Fruit fly (Drosophila melanogaster) whole organism, embryonic: Measurements from ENCODE around the gene CG10761.

Experiments used
- Adf1 ChIP-seq: fragments of 200-800 bp; sonication (Bioruptor generic); IDR thresholded peaks from 2 replicates; pipeline ENCODE4 v1.3.6; 2022; ENCODE audit warnings: missing biosample characterization, missing genetic modification characterization
- CG10209 ChIP-seq: fragments of 200-800 bp; sonication (Bioruptor generic); optimal IDR thresholded peaks from 3 replicates; lab custom pipeline; 2017; ENCODE audit warnings: missing biosample characterization, mild to moderate bottlenecking, missing genetic modification characterization, missing genetic modification reagents
- CG10366 ChIP-seq: fragments of 200-800 bp; sonication (Bioruptor generic); IDR thresholded peaks from 2 replicates; pipeline ENCODE4 v1.3.6; 2022; ENCODE audit warnings: missing biosample characterization, missing genetic modification characterization
- CG11504 ChIP-seq: fragments of 200-800 bp; sonication (Bioruptor generic); optimal IDR thresholded peaks from 3 replicates; lab custom pipeline; 2019; ENCODE audit warnings: missing biosample characterization, mild to moderate bottlenecking, missing genetic modification characterization, moderate library complexity
- CG11696 ChIP-seq: fragments of 200-800 bp; sonication (Bioruptor generic); IDR thresholded peaks from 2 replicates; pipeline ENCODE4 v1.3.6; 2022; ENCODE audit warnings: missing biosample characterization, missing genetic modification characterization
- CG13424 ChIP-seq: fragments of 200-800 bp; sonication (Bioruptor generic); optimal IDR thresholded peaks from 2 replicates; lab custom pipeline; 2019; ENCODE audit warnings: missing biosample characterization, mild to moderate bottlenecking, missing genetic modification characterization, moderate library complexity
- CG14860 ChIP-seq: fragments of 200-800 bp; sonication (Bioruptor generic); IDR thresholded peaks from 3 replicates; pipeline ENCODE4 v1.3.6; 2022; ENCODE audit warnings: missing biosample characterization, missing genetic modification characterization; ENCODE audit not compliant: partially characterized antibody
- CG16863 ChIP-seq: fragments of 200-800 bp; sonication (Bioruptor generic); optimal IDR thresholded peaks from 3 replicates; lab custom pipeline; 2016; ENCODE audit warnings: missing biosample characterization, missing genetic modification characterization
- CG18011 ChIP-seq: fragments of 200-800 bp; sonication (Bioruptor generic); optimal IDR thresholded peaks from 2 replicates; lab custom pipeline; 2017; ENCODE audit warnings: missing biosample characterization, missing genetic modification characterization, mild to moderate bottlenecking, moderate library complexity, missing genotype
- CG2889 ChIP-seq: fragments of 200-800 bp; sonication (Bioruptor generic); IDR thresholded peaks from 3 replicates; pipeline ENCODE4 v1.3.6; 2022; ENCODE audit warnings: missing biosample characterization, missing genetic modification characterization
- CG30431 ChIP-seq: fragments of 200-800 bp; sonication (Bioruptor generic); optimal IDR thresholded peaks from 2 replicates; lab custom pipeline; 2017; ENCODE audit warnings: missing biosample characterization, missing genetic modification characterization
- CG31441 ChIP-seq: fragments of 200-800 bp; sonication (Bioruptor generic); IDR thresholded peaks from 2 replicates; pipeline ENCODE4 v1.3.6; 2022; ENCODE audit warnings: missing biosample characterization, missing genetic modification characterization
- CG4282 ChIP-seq: fragments of 200-800 bp; sonication (Bioruptor generic); optimal IDR thresholded peaks from 2 replicates; lab custom pipeline; 2016; ENCODE audit warnings: missing biosample characterization, missing genetic modification characterization
- CG6689 ChIP-seq: fragments of 200-800 bp; sonication (Bioruptor generic); IDR thresholded peaks from 2 replicates; pipeline ENCODE4 v1.3.6; 2022; ENCODE audit warnings: missing biosample characterization, missing genetic modification characterization
- CG7556 ChIP-seq: fragments of 200-800 bp; sonication (Bioruptor generic); optimal IDR thresholded peaks from 2 replicates; lab custom pipeline; 2017; ENCODE audit warnings: missing biosample characterization, mild to moderate bottlenecking, missing genetic modification characterization
- CG7745 ChIP-seq: fragments of 200-800 bp; sonication (Bioruptor generic); optimal IDR thresholded peaks from 2 replicates; lab custom pipeline; 2018; ENCODE audit warnings: missing biosample characterization, mild to moderate bottlenecking, missing genetic modification characterization, moderate library complexity
- CG7839 ChIP-seq: fragments of 200-800 bp; sonication (Bioruptor generic); optimal IDR thresholded peaks from 3 replicates; lab custom pipeline; 2018; ENCODE audit warnings: missing biosample characterization, mild to moderate bottlenecking, missing genetic modification characterization, moderate library complexity
- CoRest ChIP-seq: fragments of 200-800 bp; sonication (Bioruptor generic); optimal IDR thresholded peaks from 3 replicates; lab custom pipeline; 2018; ENCODE audit warnings: missing biosample characterization, mild to moderate bottlenecking, missing genetic modification characterization, moderate library complexity
- Elba2 ChIP-seq: fragments of 200-800 bp; sonication (Bioruptor generic); optimal IDR thresholded peaks from 3 replicates; lab custom pipeline; 2016; ENCODE audit warnings: missing biosample characterization, missing genetic modification characterization
- H2.0 ChIP-seq: fragments of 200-800 bp; sonication (Bioruptor generic); IDR thresholded peaks from 2 replicates; pipeline ENCODE4 v1.3.6; 2022; ENCODE audit warnings: missing biosample characterization, missing genetic modification characterization
- Hmr ChIP-seq: fragments of 200-800 bp; sonication (Bioruptor generic); optimal IDR thresholded peaks from 3 replicates; lab custom pipeline; 2017; ENCODE audit warnings: mild to moderate bottlenecking, missing biosample characterization, missing genetic modification reagents, missing genetic modification characterization
- Hr39 ChIP-seq: fragments of >200 bp; optimal IDR thresholded peaks from 2 replicates; lab custom pipeline; 2017
- Hr51 ChIP-seq, 2 experiments: fragments of 200-800 bp; sonication (Bioruptor generic); optimal IDR thresholded peaks; 2 replicates in 1 of 2; 3 replicates in 1 of 2; lab custom pipeline; 2016 to 2018; ENCODE audit warnings: missing biosample characterization in 2 of 2, missing genetic modification characterization in 2 of 2, mild to moderate bottlenecking in 1 of 2, moderate library complexity in 1 of 2
- Oli ChIP-seq: fragments of 200-800 bp; sonication (Bioruptor generic); optimal IDR thresholded peaks from 2 replicates; lab custom pipeline; 2018; ENCODE audit warnings: missing biosample characterization, mild to moderate bottlenecking, missing genetic modification characterization, moderate library complexity
- Pdp1 ChIP-seq, 2 experiments: fragments of 200-800 bp; sonication (Bioruptor generic); optimal IDR thresholded peaks; 3 replicates each; lab custom pipeline; 2016; ENCODE audit warnings: missing biosample characterization in 2 of 2, missing genetic modification characterization in 2 of 2, mild to moderate bottlenecking in 1 of 2, moderate library complexity in 1 of 2
- TFAM ChIP-seq: fragments of 200-800 bp; sonication (Bioruptor generic); optimal IDR thresholded peaks from 2 replicates; lab custom pipeline; 2017; ENCODE audit warnings: missing biosample characterization, missing genetic modification characterization, inconsistent platforms
- Xbp1 ChIP-seq: fragments of 200-800 bp; sonication (Bioruptor generic); optimal IDR thresholded peaks from 3 replicates; lab custom pipeline; 2016; ENCODE audit warnings: missing biosample characterization, mild to moderate bottlenecking, missing genetic modification characterization
- Xrp1 ChIP-seq: fragments of 200-800 bp; sonication (Bioruptor generic); IDR thresholded peaks from 2 replicates; pipeline ENCODE4 v1.3.6; 2022; ENCODE audit warnings: missing biosample characterization, missing genetic modification characterization
- abd-A ChIP-seq: fragments of 200-800 bp; sonication (Bioruptor generic); optimal IDR thresholded peaks from 3 replicates; lab custom pipeline; 2019; ENCODE audit warnings: missing biosample characterization, mild to moderate bottlenecking, missing genetic modification characterization, moderate library complexity
- aop ChIP-seq: fragments of 200-800 bp; sonication (Bioruptor generic); IDR thresholded peaks from 2 replicates; pipeline ENCODE4 v1.3.6; 2022; ENCODE audit warnings: missing biosample characterization, missing genetic modification characterization
- bcd ChIP-seq: fragments of 200-800 bp; sonication (Bioruptor generic); optimal IDR thresholded peaks from 2 replicates; lab custom pipeline; 2017; ENCODE audit warnings: missing biosample characterization, mild to moderate bottlenecking, missing genetic modification characterization
- bsh ChIP-seq, 2 experiments: fragments of 200-800 bp; sonication (Bioruptor generic); optimal IDR thresholded peaks; 2 replicates each; lab custom pipeline; 2017 to 2018; ENCODE audit warnings: mild to moderate bottlenecking in 2 of 2, missing biosample characterization in 2 of 2, missing genetic modification characterization in 2 of 2, moderate library complexity in 1 of 2
- dmrt99B ChIP-seq: fragments of 200-800 bp; sonication (Bioruptor generic); optimal IDR thresholded peaks from 2 replicates; lab custom pipeline; 2018; ENCODE audit warnings: missing biosample characterization, mild to moderate bottlenecking, missing genetic modification characterization, moderate library complexity
- dysf ChIP-seq: fragments of 200-800 bp; sonication (Bioruptor generic); IDR thresholded peaks from 3 replicates; pipeline ENCODE4 v1.3.6; 2022; ENCODE audit warnings: missing biosample characterization, missing genetic modification characterization
- fd64A ChIP-seq: fragments of 200-800 bp; sonication (Bioruptor generic); optimal IDR thresholded peaks from 3 replicates; lab custom pipeline; 2018; ENCODE audit warnings: missing biosample characterization, mild to moderate bottlenecking, missing genetic modification characterization
- grau ChIP-seq: fragments of 200-800 bp; optimal IDR thresholded peaks from 3 replicates; lab custom pipeline; 2019; ENCODE audit warnings: missing biosample characterization, mild to moderate bottlenecking, missing genetic modification characterization, moderate library complexity
- ind ChIP-seq: fragments of 200-800 bp; sonication (Bioruptor generic); optimal IDR thresholded peaks from 3 replicates; lab custom pipeline; 2016; ENCODE audit warnings: missing biosample characterization, missing genetic modification characterization
- jing ChIP-seq: fragments of 200-800 bp; sonication (Bioruptor generic); optimal IDR thresholded peaks from 2 replicates; lab custom pipeline; 2018; ENCODE audit warnings: missing biosample characterization, mild to moderate bottlenecking, missing genetic modification characterization
- org-1 ChIP-seq: fragments of 200-800 bp; sonication (Bioruptor generic); optimal IDR thresholded peaks from 2 replicates; lab custom pipeline; 2017; ENCODE audit warnings: missing biosample characterization, missing genetic modification characterization
- pan ChIP-seq, 4 experiments: fragments of >200 bp in 3 of 4; fragments of 200-800 bp in 1 of 4; sonication (Bioruptor generic) in 1 of 4; optimal IDR thresholded peaks in 3 of 4; IDR thresholded peaks in 1 of 4; 2 replicates each; pipeline versions ENCODE4 v1.3.6 to Lab custom; 2017 to 2022; ENCODE audit warnings: missing biosample characterization in 2 of 4, missing genetic modification characterization in 2 of 4, mixed read lengths in 1 of 4
- slbo ChIP-seq: fragments of 200-800 bp; sonication (Bioruptor generic); IDR thresholded peaks from 2 replicates; pipeline ENCODE4 v1.3.6; 2022; ENCODE audit warnings: missing biosample characterization, missing genetic modification characterization
- slou ChIP-seq: fragments of 200-800 bp; sonication (Bioruptor generic); optimal IDR thresholded peaks from 3 replicates; lab custom pipeline; 2016; ENCODE audit warnings: missing biosample characterization, missing genetic modification characterization
- ssp ChIP-seq: fragments of 200-800 bp; sonication (Bioruptor generic); IDR thresholded peaks from 2 replicates; pipeline ENCODE4 v1.3.6; 2022; ENCODE audit warnings: missing biosample characterization, missing genetic modification characterization
- tgo ChIP-seq: fragments of 200-800 bp; sonication (Bioruptor generic); IDR thresholded peaks from 3 replicates; pipeline ENCODE4 v1.3.6; 2022; ENCODE audit warnings: missing biosample characterization, missing genetic modification characterization
- vvl ChIP-seq: fragments of 200-800 bp; sonication (Bioruptor generic); IDR thresholded peaks from 2 replicates; pipeline ENCODE4 v1.3.6; 2022; ENCODE audit warnings: missing biosample characterization, missing genetic modification characterization

Gene CG10761

dm6 chrX:8205625-8206252 is 43.1 kb upstream of the CG10761 start (continued):
- TF ChIP-seq CG18011 (GFP tag; lab: Kevin White, UChicago) (no peak), abd-A (no peak)
- TF ChIP-seq, all 482 proteins: peak for 109

- no peak for TF ChIP-seq CG2889 (GFP tag; lab: Robert Waterston, UW)
- TF ChIP-seq TFAM (GFP tag; lab: Kevin White, UChicago) = no peak
- 0 out of 2 replicates have a peak, but pooled peaks have one; percentile 5 for TF ChIP-seq ssp (GFP tag; lab: Robert Waterston, UW)
- no peak for TF ChIP-seq CG14860 (GFP tag; lab: Robert Waterston, UW)
- TF ChIP-seq Elba2 (GFP tag; lab: Kevin White, UChicago) = no peak
- peak; percentile 53 for TF ChIP-seq CG7556 (GFP tag; lab: Kevin White, UChicago)
- TF ChIP-seq grau = peak; percentile 34
- peak; percentile 7 for TF ChIP-seq Hr39
- peak; percentile 45 for TF ChIP-seq CG7839 (tag; lab: Kevin White, UChicago)
- peak; percentile 20 for TF ChIP-seq CoRest (tag; lab: Kevin White, UChicago)
- TF ChIP-seq Oli (tag; lab: Kevin White, UChicago) = peak; percentile 37
- TF ChIP-seq CG10209 (GFP tag; lab: Kevin White, UChicago) = peak; percentile 10
- no peak for TF ChIP-seq CG30431 (GFP tag; lab: Kevin White, UChicago)
- TF ChIP-seq CG10366 = peak; percentile 24; the same call in 1 of the 2 replicates
- TF ChIP-seq jing = peak; percentile 13
- TF ChIP-seq CG11504 (tag; lab: Kevin White, UChicago) = peak; percentile 67
- TF ChIP-seq org-1 (GFP tag; lab: Kevin White, UChicago) = peak; percentile 25
- TF ChIP-seq slbo (GFP tag; lab: Robert Waterston, UW) = peak; percentile 45
- no peak for TF ChIP-seq aop (GFP tag; lab: Robert Waterston, UW)
- no peak for TF ChIP-seq CG16863 (GFP tag; lab: Kevin White, UChicago)
- TF ChIP-seq vvl (GFP tag; lab: Robert Waterston, UW) = peak; percentile 10; the same call in 1 of the 2 replicates
- TF ChIP-seq tgo (GFP tag; lab: Robert Waterston, UW) = peak; percentile 40; the same call in 2 of the 3 replicates
- peak; percentile 21 for TF ChIP-seq Xbp1 (GFP tag; lab: Kevin White, UChicago)
- peak; percentile 50; the same call in 1 of the 3 replicates for TF ChIP-seq dysf (GFP tag; lab: Robert Waterston, UW)
- no peak for TF ChIP-seq pan (optimal IDR thresholded peaks at IDR 0.05; lab: Kevin White, UChicago)
- peak in 1 of 2 experiments; percentile 57 for TF ChIP-seq pan (GFP tag; optimal IDR thresholded peaks at IDR 0.05 in 1 of 2, IDR thresholded peaks at IDR 0.05 in 1 of 2)
- peak; percentile 34 for TF ChIP-seq Hmr (GFP tag; lab: Kevin White, UChicago)
- 0 out of 2 replicates have a peak, but pooled peaks have one; percentile 24 for TF ChIP-seq CG31441 (GFP tag; lab: Robert Waterston, UW)
- peak; percentile 54 for TF ChIP-seq dmrt99B (tag; lab: Kevin White, UChicago)
- TF ChIP-seq Hr51 (GFP tag; optimal IDR thresholded peaks at IDR 0.05; lab: Kevin White, UChicago) = peak in 1 of 2 experiments; percentile 56
- TF ChIP-seq Adf1 = no peak
- TF ChIP-seq CG6689 (GFP tag; lab: Robert Waterston, UW) = 0 out of 2 replicates have a peak, but pooled peaks have one; percentile 33
- TF ChIP-seq bsh (GFP tag; optimal IDR thresholded peaks at IDR 0.05; lab: Kevin White, UChicago) = peak in 1 of 2 experiments; percentile 12
- no peak for TF ChIP-seq CG11696 (GFP tag; lab: Robert Waterston, UW)
- peak; percentile 25 for TF ChIP-seq ind (GFP tag; lab: Kevin White, UChicago)
- peak; percentile 19 for TF ChIP-seq bcd (GFP tag; lab: Kevin White, UChicago)
- TF ChIP-seq CG4282 (GFP tag; lab: Kevin White, UChicago) = no peak
- TF ChIP-seq CG7745 = no peak
- TF ChIP-seq slou (GFP tag; lab: Kevin White, UChicago) = no peak
- TF ChIP-seq Xrp1 = peak; percentile 37; the same call in 1 of the 2 replicates
- TF ChIP-seq Pdp1 (GFP tag; optimal IDR thresholded peaks at IDR 0.05; lab: Kevin White, UChicago) = peak in 1 of 2 experiments; percentile 21
- TF ChIP-seq H2.0 (GFP tag; lab: Robert Waterston, UW) = 0 out of 2 replicates have a peak, but pooled peaks have one; percentile 12
- TF ChIP-seq fd64A (GFP tag; lab: Kevin White, UChicago) = no peak
- peak; percentile 41 for TF ChIP-seq CG13424
Observed at dm6 chrX:8202724-8203362, 40.3 kb upstream of the CG10761 start.
